Fruit fly (Drosophila melanogaster): ENCODE data around the gene M1BP.

The M1BP gene

DNA sequence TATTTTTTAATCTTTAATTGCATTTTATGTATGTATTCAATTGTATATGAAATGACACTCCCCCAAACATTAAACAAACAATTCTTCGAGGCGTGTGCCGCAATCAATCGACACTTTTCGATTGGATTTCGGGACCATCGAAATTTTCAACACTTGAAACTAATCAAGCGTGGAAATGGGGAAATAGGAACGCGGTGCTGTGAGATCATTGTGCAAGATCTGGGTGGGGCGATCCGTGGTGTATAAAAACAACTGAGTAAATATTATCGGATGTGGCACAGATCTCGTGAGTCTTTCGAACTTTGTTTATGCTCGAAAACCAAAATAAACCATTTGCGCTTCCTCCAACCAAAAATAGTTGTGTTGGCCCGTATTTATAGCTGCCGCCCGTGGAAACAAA, 9.8 kb upstream of the M1BP start:
- TF ChIP-seq woc (GFP tag; optimal IDR thresholded peaks at IDR 0.05) (no peak), Myc (optimal IDR thresholded peaks at IDR 0.05) (no peak), lola (GFP tag; optimal IDR thresholded peaks at IDR 0.05) (no peak), Dif (GFP tag; optimal IDR thresholded peaks at IDR 0.05; ENCODE audit: partially characterized antibody) (no peak), dsf (GFP tag; optimal IDR thresholded peaks at IDR 0.05; ENCODE audit: borderline replicate concordance) (no peak), HLH106 (tag; optimal IDR thresholded peaks at IDR 0.05) (no peak), jim (GFP tag; optimal IDR thresholded peaks at IDR 0.05) (no peak), rgr (GFP tag; optimal IDR thresholded peaks at IDR 0.05) (no peak), CG32264 (GFP tag; optimal IDR thresholded peaks at IDR 0.05) (no peak), br (GFP tag; optimal IDR thresholded peaks at IDR 0.05) (no peak), Vsx2 (GFP tag; optimal IDR thresholded peaks at IDR 0.05; ENCODE audit: partially characterized antibody) (no peak)

DNA sequence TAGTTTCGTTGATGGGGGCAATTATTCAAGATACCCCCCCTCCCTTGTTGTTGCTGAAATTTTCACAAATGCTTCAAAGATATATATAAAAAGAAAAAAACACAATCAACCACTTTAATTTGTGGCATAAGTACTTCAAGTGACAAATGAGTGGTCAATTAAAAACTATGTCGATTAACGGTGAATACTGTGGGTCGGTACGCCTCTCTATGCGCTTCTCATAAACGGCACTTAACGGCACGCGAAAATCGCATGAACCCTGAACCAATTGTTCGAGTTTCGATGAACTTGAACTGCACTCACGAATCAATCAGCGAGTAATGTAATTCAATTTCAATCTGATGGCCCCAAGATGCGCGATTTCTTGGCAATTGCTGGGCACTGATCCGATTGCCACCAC, 8.6 kb upstream of the M1BP start:
- TF ChIP-seq h (GFP tag; optimal IDR thresholded peaks at IDR 0.05) (no peak), Mio (GFP tag; optimal IDR thresholded peaks at IDR 0.05) (no peak), jim (GFP tag; optimal IDR thresholded peaks at IDR 0.05) (no peak), Myc (optimal IDR thresholded peaks at IDR 0.05) (no peak), Vsx2 (GFP tag; optimal IDR thresholded peaks at IDR 0.05; ENCODE audit: partially characterized antibody) (no peak), Jra (GFP tag; optimal IDR thresholded peaks at IDR 0.05) (no peak), Hnf4 (GFP tag; optimal IDR thresholded peaks at IDR 0.05) (no peak), dmrt93B (GFP tag; optimal IDR thresholded peaks at IDR 0.05) (no peak), br (GFP tag; optimal IDR thresholded peaks at IDR 0.05) (no peak), sv (GFP tag; optimal IDR thresholded peaks at IDR 0.05) (no peak), CrebA (GFP tag; optimal IDR thresholded peaks at IDR 0.05; ENCODE audit: borderline replicate concordance) (no peak), HLH106 (tag; optimal IDR thresholded peaks at IDR 0.05) (no peak)

DNA sequence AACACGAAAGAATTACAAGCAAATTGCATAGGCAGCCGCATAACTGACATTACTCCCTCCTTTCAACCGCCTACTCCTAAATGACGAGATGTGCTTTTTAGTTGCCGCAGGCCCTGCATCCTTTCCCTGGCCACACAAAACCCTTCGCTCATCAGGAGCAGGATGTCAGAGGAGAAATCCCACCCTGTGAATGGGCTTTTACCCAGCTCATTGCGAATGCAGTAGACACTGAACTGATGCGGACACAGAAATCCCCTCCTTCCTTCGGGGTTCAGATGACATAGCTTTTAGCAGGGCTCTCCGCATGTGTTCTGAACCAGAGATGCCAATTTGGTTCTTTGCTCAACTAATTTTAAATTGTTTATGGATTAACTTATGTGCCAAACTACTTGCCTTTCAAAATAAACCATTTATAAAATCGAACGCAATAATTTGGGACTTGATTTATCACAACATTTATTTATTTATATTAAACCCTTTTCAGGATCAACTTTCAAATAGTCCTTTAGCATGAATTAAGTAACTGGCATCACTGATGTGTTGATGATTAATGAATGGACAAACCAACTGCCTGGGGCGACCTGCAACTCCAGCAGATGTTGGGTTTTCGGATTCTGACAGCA, 7.8 kb upstream of the M1BP start:
- TF ChIP-seq Mio (GFP tag; optimal IDR thresholded peaks at IDR 0.05): no peak
- TF ChIP-seq Rel (GFP tag; optimal IDR thresholded peaks at IDR 0.05): no peak
- no peak for TF ChIP-seq Rel (tag; optimal IDR thresholded peaks at IDR 0.05)
- no peak for TF ChIP-seq CG32264 (GFP tag; optimal IDR thresholded peaks at IDR 0.05)
- TF ChIP-seq ey (GFP tag; optimal IDR thresholded peaks at IDR 0.05): peak; percentile 1
- TF ChIP-seq OdsH (GFP tag; optimal IDR thresholded peaks at IDR 0.05): peak; percentile 25
- TF ChIP-seq Sp1 (GFP tag; optimal IDR thresholded peaks at IDR 0.05): peak; percentile 40
- peak; percentile 42 for TF ChIP-seq rgr (GFP tag; optimal IDR thresholded peaks at IDR 0.05)
- peak; percentile 36 for TF ChIP-seq woc (GFP tag; optimal IDR thresholded peaks at IDR 0.05)
- peak; percentile 20 for TF ChIP-seq HLH106 (tag; optimal IDR thresholded peaks at IDR 0.05)
- TF ChIP-seq foxo (GFP tag; optimal IDR thresholded peaks at IDR 0.05): peak in 1 of 2 experiments; percentile 35
- TF ChIP-seq Dfd (GFP tag; optimal IDR thresholded peaks at IDR 0.05): no peak
- TF ChIP-seq dsf (GFP tag; optimal IDR thresholded peaks at IDR 0.05; ENCODE audit: borderline replicate concordance): no peak
- no peak for TF ChIP-seq sv (GFP tag; optimal IDR thresholded peaks at IDR 0.05)
- peak; percentile 45 for TF ChIP-seq h (GFP tag; optimal IDR thresholded peaks at IDR 0.05)
- no peak for TF ChIP-seq sage (GFP tag; optimal IDR thresholded peaks at IDR 0.05)
- TF ChIP-seq N (GFP tag; optimal IDR thresholded peaks at IDR 0.05): no peak
- no peak for TF ChIP-seq pan (optimal IDR thresholded peaks at IDR 0.05)
- TF ChIP-seq fru (GFP tag; optimal IDR thresholded peaks at IDR 0.05): peak; percentile 65
- peak; percentile 10 for TF ChIP-seq psq (GFP tag; optimal IDR thresholded peaks at IDR 0.05)

DNA sequence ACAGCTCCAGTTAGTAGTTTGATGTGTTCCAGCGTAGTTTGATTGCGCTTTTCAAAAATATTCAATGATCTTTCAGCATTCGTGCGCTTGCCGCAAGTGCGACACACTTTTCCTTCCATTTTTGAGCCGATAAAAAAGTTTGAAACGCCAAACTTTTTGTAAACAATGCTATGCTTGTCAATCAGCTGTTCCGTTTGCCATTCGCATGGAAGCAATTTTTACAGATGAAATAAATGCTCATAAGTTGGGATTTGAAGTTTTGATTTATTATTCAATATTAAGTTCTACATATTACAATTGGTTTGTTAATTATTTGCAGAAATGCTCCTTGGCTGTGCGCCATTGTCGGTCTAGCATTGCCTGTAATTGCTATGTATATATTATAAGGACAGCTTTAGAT, 2.0 kb downstream of the M1BP start, which contains the start of gene ranshi:
Gene ranshi, minus strand, starts transcription at position 152 of the 400 bp plus-strand sequence.
- TF ChIP-seq foxo (GFP tag; optimal IDR thresholded peaks at IDR 0.05): no peak
- no peak for TF ChIP-seq Myc (optimal IDR thresholded peaks at IDR 0.05)
- no peak for TF ChIP-seq fru (GFP tag; optimal IDR thresholded peaks at IDR 0.05)
- TF ChIP-seq psq (GFP tag; optimal IDR thresholded peaks at IDR 0.05): no peak
- no peak for TF ChIP-seq GATAd (GFP tag; optimal IDR thresholded peaks at IDR 0.05)
- TF ChIP-seq Mio (GFP tag; optimal IDR thresholded peaks at IDR 0.05): no peak
- no peak for TF ChIP-seq lola (GFP tag; optimal IDR thresholded peaks at IDR 0.05)

DNA sequence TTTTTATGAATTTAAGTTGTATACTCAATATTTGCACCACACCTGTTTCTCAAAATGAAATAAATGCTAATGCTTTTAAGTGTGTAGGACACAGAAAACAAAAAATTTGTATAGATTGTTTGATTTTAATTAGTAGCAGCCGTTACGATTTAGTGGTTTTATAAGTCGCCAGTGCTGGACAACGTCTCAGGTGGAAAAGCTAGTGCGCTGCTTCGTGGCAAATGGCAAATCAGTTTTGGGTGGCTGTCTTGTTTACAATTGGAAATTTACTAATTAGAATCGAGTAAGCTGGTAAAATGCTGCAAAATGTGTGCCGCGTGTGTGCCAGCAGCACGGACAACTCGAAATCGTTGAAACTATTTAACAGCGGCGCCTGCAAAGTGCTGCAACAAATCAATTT, 4.9 kb downstream of the M1BP start, which contains the start of gene CG8159:
Gene CG8159, plus strand, starts transcription at position 223 of the 400 bp plus-strand sequence.
- TF ChIP-seq ey (GFP tag; optimal IDR thresholded peaks at IDR 0.05) (peak; percentile 18), Rel (GFP tag; optimal IDR thresholded peaks at IDR 0.05) (no peak), Rel (tag; optimal IDR thresholded peaks at IDR 0.05) (peak; percentile 97), jim (GFP tag; optimal IDR thresholded peaks at IDR 0.05) (no peak), OdsH (GFP tag; optimal IDR thresholded peaks at IDR 0.05) (peak; percentile 1), Hr83 (GFP tag; optimal IDR thresholded peaks at IDR 0.05; ENCODE audit: poor library complexity, severe bottlenecking) (peak; percentile 79), Jra (GFP tag; optimal IDR thresholded peaks at IDR 0.05) (no peak)
